Worm (Caenorhabditis elegans) whole organism, mixed stage, embryonic: ENCODE results near the gene egl-8.

ENCODE experiments used
- lin-32 ChIP-seq: fragments of 200-800 bp; sonication (Bioruptor generic); optimal IDR thresholded peaks from 2 replicates; lab custom pipeline; 2018; ENCODE audit warnings: mild to moderate bottlenecking, missing genetic modification characterization, missing compliant biosample characterization
- mep-1 ChIP-seq: fragments of 150-350 bp; optimal IDR thresholded peaks from 2 replicates; lab custom pipeline; 2017; ENCODE audit warnings: missing biosample characterization, missing genetic modification reagents, missing genetic modification characterization, inconsistent platforms
- nhr-12 ChIP-seq: fragments of 150-350 bp; optimal IDR thresholded peaks from 2 replicates; lab custom pipeline; 2014; ENCODE audit warnings: missing biosample characterization, missing genetic modification characterization
- nhr-76 ChIP-seq: sonication (generic microtip); optimal IDR thresholded peaks from 2 replicates; lab custom pipeline; 2017; ENCODE audit warnings: missing biosample characterization, missing genetic modification characterization
- pha-4 ChIP-seq: fragments of 150-350 bp; optimal IDR thresholded peaks from 2 replicates; lab custom pipeline; 2018; ENCODE audit warnings: missing biosample characterization, missing genetic modification reagents, missing genetic modification characterization
- ztf-11 ChIP-seq: fragments of 150-350 bp; optimal IDR thresholded peaks from 2 replicates; lab custom pipeline; 2014; ENCODE audit warnings: missing biosample characterization, missing genetic modification characterization

- TF ChIP-seq ztf-11 (tag; lab: Kevin White, UChicago) (no peak), nhr-12 (tag; lab: Kevin White, UChicago) (no peak), mep-1 (tag; lab: Kevin White, UChicago) (no peak), pha-4 (tag; lab: Kevin White, UChicago) (no peak), lin-32 (GFP tag; lab: Kevin White, UChicago) (no peak), nhr-76 (tag; lab: Kevin White, UChicago) (no peak)
Observed at ce11 chrV:47799-48198, 27.2 kb downstream of the egl-8 start.
